Worm (Caenorhabditis elegans): Measurements from ENCODE around the gene srab-18.

DNA sequence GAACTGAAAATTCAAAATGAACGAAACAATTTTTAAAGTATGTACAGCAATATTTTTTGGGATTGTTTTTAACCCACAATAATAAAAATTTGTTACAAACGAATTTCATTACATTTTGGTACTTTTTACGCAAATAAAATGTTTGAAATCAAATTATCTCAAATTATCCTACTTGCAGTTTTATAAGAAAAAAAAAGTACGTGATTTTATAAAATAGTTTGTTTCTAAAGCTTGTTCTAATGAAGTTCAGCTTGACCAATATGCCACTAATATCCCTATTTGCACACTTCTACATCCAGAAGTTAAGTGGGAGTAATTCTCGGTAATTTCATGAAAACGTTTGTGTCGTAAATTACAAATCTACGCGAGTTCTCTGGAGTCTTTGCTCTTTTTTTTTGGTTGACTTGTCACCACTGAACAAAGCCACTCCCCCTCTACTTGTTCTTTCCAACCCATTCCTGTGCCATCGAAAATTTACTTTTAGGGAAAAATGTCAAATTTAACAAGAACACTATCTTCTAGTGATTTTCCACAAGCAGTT, 27.8 kb downstream of the srab-18 start, which contains the start of gene sru-8:
- TF ChIP-seq pha-4 (tag; optimal IDR thresholded peaks at IDR 0.05), result no peak
- no peak for TF ChIP-seq tbx-8 (GFP tag; optimal IDR thresholded peaks at IDR 0.05)
- no peak for TF ChIP-seq unc-62 (GFP tag; optimal IDR thresholded peaks at IDR 0.05)
- no peak for TF ChIP-seq lsy-2 (tag; optimal IDR thresholded peaks at IDR 0.05)
- no peak for TF ChIP-seq elt-3 (tag; optimal IDR thresholded peaks at IDR 0.05)
- no peak for TF ChIP-seq elt-1 (tag; optimal IDR thresholded peaks at IDR 0.05; ENCODE audit: borderline replicate concordance, insufficient read depth)
- no peak for TF ChIP-seq unc-39 (tag; optimal IDR thresholded peaks at IDR 0.05)
- TF ChIP-seq blmp-1 (tag; optimal IDR thresholded peaks at IDR 0.05), result no peak
- TF ChIP-seq flh-1 (GFP tag; optimal IDR thresholded peaks at IDR 0.05), result no peak
- no peak for TF ChIP-seq ztf-11 (tag; optimal IDR thresholded peaks at IDR 0.05)
- no peak for TF ChIP-seq nhr-76 (tag; optimal IDR thresholded peaks at IDR 0.05)
